Worm (Caenorhabditis elegans) whole organism, early embryonic: Measurements from ENCODE around the gene Y37A1A.4.

Experiments
- B0310.2 ChIP-seq: sonication (generic microtip); optimal IDR thresholded peaks from 2 replicates; lab custom pipeline; 2016; ENCODE audit warnings: mild to moderate bottlenecking, missing genetic modification characterization, missing compliant biosample characterization
- F13C5.2 ChIP-seq: sonication (generic microtip); optimal IDR thresholded peaks from 2 replicates; lab custom pipeline; 2017; ENCODE audit warnings: mild to moderate bottlenecking, missing genetic modification characterization, inconsistent platforms, missing compliant biosample characterization
- aly-1 ChIP-seq: sonication (generic microtip); optimal IDR thresholded peaks from 2 replicates; lab custom pipeline; 2016; ENCODE audit warnings: missing genetic modification characterization, missing compliant biosample characterization
- ama-1 ChIP-seq: fragments of 150-350 bp; optimal IDR thresholded peaks from 2 replicates; lab custom pipeline; 2014
- ceh-13 ChIP-seq: fragments of 200-800 bp; sonication (Bioruptor generic); optimal IDR thresholded peaks from 2 replicates; lab custom pipeline; 2018; ENCODE audit warnings: mild to moderate bottlenecking, missing genetic modification characterization, missing compliant biosample characterization
- ceh-36 ChIP-seq: sonication (generic microtip); optimal IDR thresholded peaks from 2 replicates; lab custom pipeline; 2016; ENCODE audit warnings: missing genetic modification characterization, inconsistent platforms, missing compliant biosample characterization
- ets-7 ChIP-seq: sonication (generic microtip); optimal IDR thresholded peaks from 2 replicates; lab custom pipeline; 2016; ENCODE audit warnings: missing genotype, missing genetic modification characterization, missing compliant biosample characterization
- flt-1 ChIP-seq: fragments of 200-800 bp; sonication (Bioruptor generic); IDR thresholded peaks from 2 replicates; pipeline ENCODE4 v1.3.6; 2022; ENCODE audit warnings: missing genetic modification characterization, missing compliant biosample characterization
- hmbx-1 ChIP-seq: sonication (generic microtip); optimal IDR thresholded peaks from 2 replicates; lab custom pipeline; 2016; ENCODE audit warnings: mild to moderate bottlenecking, missing genetic modification characterization, missing compliant biosample characterization
- hmg-4 ChIP-seq: fragments of 200-800 bp; sonication (Bioruptor generic); optimal IDR thresholded peaks from 2 replicates; lab custom pipeline; 2018; ENCODE audit warnings: mild to moderate bottlenecking, missing genetic modification characterization, missing compliant biosample characterization
- hnd-1 ChIP-seq: sonication (generic microtip); optimal IDR thresholded peaks from 2 replicates; lab custom pipeline; 2016; ENCODE audit warnings: missing genetic modification characterization, missing compliant biosample characterization
- pes-1 ChIP-seq: fragments of 200-800 bp; sonication (Bioruptor generic); IDR thresholded peaks from 2 replicates; pipeline ENCODE4 v1.3.6; 2022; ENCODE audit warnings: missing genetic modification reagents, missing genetic modification characterization, missing compliant biosample characterization
- scrt-1 ChIP-seq: fragments of 200-800 bp; sonication (Bioruptor generic); IDR thresholded peaks from 2 replicates; pipeline ENCODE4 v1.3.6; 2022; ENCODE audit warnings: missing genetic modification characterization, missing compliant biosample characterization
- sea-1 ChIP-seq: fragments of 200-800 bp; sonication (Bioruptor generic); conservative IDR thresholded peaks from 2 replicates; pipeline ENCODE4 v1.3.6; 2022; ENCODE audit warnings: missing genetic modification characterization, missing compliant biosample characterization
- tbx-11 ChIP-seq: fragments of 200-800 bp; sonication (Bioruptor generic); IDR thresholded peaks from 2 replicates; pipeline ENCODE4 v1.3.6; 2022; ENCODE audit warnings: missing genetic modification characterization, missing compliant biosample characterization
- tbx-37 ChIP-seq: fragments of 200-800 bp; sonication (Bioruptor generic); conservative IDR thresholded peaks from 2 replicates; pipeline ENCODE4 v1.3.6; 2022; ENCODE audit warnings: missing genetic modification reagents, missing genetic modification characterization, missing compliant biosample characterization
- tra-4 ChIP-seq: sonication (generic microtip); optimal IDR thresholded peaks from 2 replicates; lab custom pipeline; 2017; ENCODE audit warnings: missing genetic modification characterization, missing compliant biosample characterization

Y37A1A.4 gene

DNA sequence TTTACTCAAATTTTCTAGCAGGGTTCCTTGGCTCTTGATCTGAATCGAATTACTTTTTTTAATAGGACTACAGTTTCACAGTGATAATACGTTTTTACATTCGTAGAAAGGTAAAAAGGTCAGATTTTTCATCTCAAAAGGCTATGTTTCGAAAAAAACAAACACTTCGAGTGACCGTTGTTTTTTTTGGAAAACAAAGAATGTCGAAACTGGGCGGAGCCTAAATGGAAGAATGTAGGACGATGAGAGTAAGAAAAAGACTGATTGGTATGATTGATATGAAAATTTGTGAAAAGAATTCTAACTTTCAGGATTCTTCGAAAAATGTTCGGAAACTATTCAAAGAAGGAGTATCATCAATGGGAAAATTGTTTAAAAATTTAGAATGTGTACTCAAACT, 21.3 kb upstream of the Y37A1A.4 start, which contains the start of gene Y37A1A.2:
Gene Y37A1A.2, minus strand, starts transcription at position 101 of the 400 bp plus-strand sequence.
- TF ChIP-seq B0310.2 (tag; lab: Kevin White, UChicago) (no peak), scrt-1 (GFP tag; lab: Robert Waterston, UW) (no peak), sea-1 (GFP tag; lab: Robert Waterston, UW) (no peak), hmbx-1 (no peak), ets-7 (tag; lab: Kevin White, UChicago) (no peak), F13C5.2 (tag; lab: Kevin White, UChicago) (no peak), tbx-11 (no peak)

ce11 chrIV:13919207-13919759, 14.9 kb upstream of the Y37A1A.4 start:
- no peak for TF ChIP-seq ceh-13 (GFP tag; lab: Kevin White, UChicago)
- no peak for TF ChIP-seq hmbx-1

DNA sequence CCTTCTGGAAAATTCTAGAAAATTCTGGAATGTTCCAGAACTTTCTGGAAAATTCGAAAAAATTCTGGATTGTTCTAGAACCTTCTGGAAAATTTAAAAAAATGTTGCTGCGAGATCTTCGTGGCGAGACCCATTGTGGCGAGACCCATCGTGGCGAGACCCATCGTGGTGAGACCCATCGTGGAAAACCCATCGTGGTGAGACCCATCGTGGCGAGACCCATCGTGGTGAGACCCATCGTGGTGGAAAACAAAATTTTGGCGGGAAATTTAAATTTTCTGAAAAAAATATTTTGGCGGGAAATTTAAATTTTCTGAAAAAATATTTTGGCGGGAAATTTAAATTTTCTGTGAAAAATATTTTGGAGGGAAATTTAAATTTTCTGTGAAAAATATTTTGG, 11.9 kb upstream of the Y37A1A.4 start:
- TF ChIP-seq pes-1 (peak; percentile 69), tbx-37 (GFP tag; lab: Robert Waterston, UW) (peak; percentile 44), sea-1 (GFP tag; lab: Robert Waterston, UW) (peak; percentile 78; the same call in 1 of the 2 replicates)

ce11 chrIV:13927641-13928040, 6.5 kb upstream of the Y37A1A.4 start:
- no peak for TF ChIP-seq hmg-4 (GFP tag; lab: Kevin White, UChicago)
- TF ChIP-seq tra-4 (tag; lab: Kevin White, UChicago): no peak
- no peak for TF ChIP-seq scrt-1 (GFP tag; lab: Robert Waterston, UW)
- TF ChIP-seq ceh-36 (tag; lab: Kevin White, UChicago): no peak
- TF ChIP-seq tbx-11: no peak
- TF ChIP-seq ama-1 (lab: Kevin White, UChicago): no peak
- TF ChIP-seq F13C5.2 (tag; lab: Kevin White, UChicago): no peak
- TF ChIP-seq aly-1: no peak
- TF ChIP-seq ceh-13 (GFP tag; lab: Kevin White, UChicago): no peak
- no peak for TF ChIP-seq ets-7 (tag; lab: Kevin White, UChicago)
- TF ChIP-seq hmbx-1: no peak
- TF ChIP-seq B0310.2 (tag; lab: Kevin White, UChicago): no peak
- no peak for TF ChIP-seq sea-1 (GFP tag; lab: Robert Waterston, UW)
- TF ChIP-seq flt-1 (GFP tag; lab: Robert Waterston, UW): no peak
- TF ChIP-seq pes-1: no peak
- no peak for TF ChIP-seq tbx-37 (GFP tag; lab: Robert Waterston, UW)
- TF ChIP-seq hnd-1 (tag; lab: Kevin White, UChicago): no peak

DNA sequence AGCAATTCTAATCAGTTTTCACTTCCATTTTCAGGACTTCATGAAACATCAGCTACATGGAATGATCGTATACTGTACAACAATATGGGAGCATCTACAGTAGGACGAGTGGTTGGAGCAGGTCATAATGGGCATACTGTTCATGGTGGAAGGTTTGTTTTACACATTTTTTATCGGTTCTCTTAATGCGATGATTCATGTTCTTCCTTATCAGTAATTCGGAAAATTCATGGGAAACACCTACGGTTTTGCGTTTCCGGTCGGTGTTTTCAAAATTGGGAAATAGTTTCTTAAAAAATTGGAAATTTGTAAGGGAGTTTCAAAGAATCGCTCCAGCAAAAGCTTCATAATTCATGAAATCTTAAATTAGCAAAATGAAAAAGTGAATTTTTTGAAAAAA, 6.7 kb downstream of the Y37A1A.4 start:
- TF ChIP-seq ama-1 (lab: Kevin White, UChicago): no peak
- no peak for TF ChIP-seq flt-1 (GFP tag; lab: Robert Waterston, UW)
- no peak for TF ChIP-seq scrt-1 (GFP tag; lab: Robert Waterston, UW)
- no peak for TF ChIP-seq pes-1
- no peak for TF ChIP-seq tra-4 (tag; lab: Kevin White, UChicago)

DNA sequence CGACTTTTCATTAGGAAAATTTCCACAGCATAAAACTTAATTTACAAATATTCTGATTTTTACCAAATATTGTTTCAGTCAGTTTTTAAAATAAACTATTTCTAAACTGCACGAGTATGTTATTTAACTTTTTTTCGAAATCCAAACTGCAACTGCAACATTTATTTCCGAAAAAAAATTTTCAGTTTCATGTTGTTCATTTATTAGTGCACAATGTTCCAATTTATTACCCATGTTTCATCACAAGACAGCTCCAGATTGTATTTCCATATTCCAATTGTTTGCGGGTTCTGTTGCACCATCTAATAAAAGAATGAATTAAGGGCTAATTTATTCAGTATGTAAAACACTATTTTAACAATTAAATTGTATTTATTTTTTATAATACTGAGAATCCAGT, 7.5 kb downstream of the Y37A1A.4 start:
- TF ChIP-seq sea-1 (GFP tag; lab: Robert Waterston, UW) (no peak), ceh-36 (tag; lab: Kevin White, UChicago) (no peak), ceh-13 (GFP tag; lab: Kevin White, UChicago) (no peak)

DNA sequence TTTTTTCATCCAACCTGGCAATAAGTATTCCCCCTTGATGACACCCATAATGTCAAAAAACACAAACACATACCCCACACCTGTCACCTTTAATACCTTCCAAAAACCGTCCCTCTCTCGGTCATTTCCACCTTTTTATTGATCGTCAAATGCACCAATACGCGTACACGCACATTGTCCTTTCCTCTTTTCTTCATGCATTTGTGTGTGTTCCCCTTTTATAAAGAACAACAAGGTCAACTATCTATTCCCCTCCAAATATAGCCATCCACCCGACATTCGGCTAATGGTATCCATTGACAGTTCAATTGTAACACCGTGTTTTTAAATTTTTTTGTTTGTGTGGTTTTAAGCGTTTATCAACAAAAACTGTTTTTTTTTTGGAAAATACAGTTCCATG, 11.0 kb downstream of the Y37A1A.4 start:
- no peak for TF ChIP-seq aly-1
- TF ChIP-seq tbx-11: 0 out of 2 replicates have a peak, but pooled peaks have one; percentile 15

DNA sequence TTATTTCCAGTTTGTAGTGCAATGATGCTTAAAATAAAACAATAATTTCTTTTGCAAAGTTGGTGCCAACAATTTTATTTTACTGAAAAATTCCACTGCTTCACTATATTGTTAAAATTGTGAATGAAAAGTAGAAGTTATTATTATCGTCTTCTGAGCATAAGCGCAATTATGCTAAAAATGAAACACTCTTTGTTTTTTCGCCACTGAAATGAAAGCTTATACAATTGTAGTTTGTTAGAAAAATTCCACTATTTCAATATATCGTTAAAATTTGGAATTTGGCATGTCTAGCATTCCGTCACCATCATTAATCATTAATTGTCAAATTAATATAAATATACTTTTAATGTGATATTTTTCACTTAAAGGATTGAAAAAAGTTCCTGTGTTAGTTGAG, 19.8 kb downstream of the Y37A1A.4 start:
- TF ChIP-seq F13C5.2 (tag; lab: Kevin White, UChicago): no peak

ce11 chrIV:13954578-13954977, 20.4 kb downstream of the Y37A1A.4 start:
- TF ChIP-seq hmg-4 (GFP tag; lab: Kevin White, UChicago) (no peak), flt-1 (GFP tag; lab: Robert Waterston, UW) (no peak), F13C5.2 (tag; lab: Kevin White, UChicago) (no peak), pes-1 (no peak), hnd-1 (tag; lab: Kevin White, UChicago) (no peak), ama-1 (lab: Kevin White, UChicago) (no peak), tbx-37 (GFP tag; lab: Robert Waterston, UW) (no peak), scrt-1 (GFP tag; lab: Robert Waterston, UW) (no peak), ets-7 (tag; lab: Kevin White, UChicago) (no peak), hmbx-1 (no peak), tbx-11 (no peak), B0310.2 (tag; lab: Kevin White, UChicago) (no peak), ceh-36 (tag; lab: Kevin White, UChicago) (no peak)
